Fruit fly (Drosophila melanogaster) whole organism, prepupa: ENCODE data around the gene CG18473.
A peak's percentile ranks its signal among the peaks of the same experiment; 100 is the strongest.

Experiments
- Blimp-1 ChIP-seq: fragments of 200-800 bp; sonication (Bioruptor generic); optimal IDR thresholded peaks from 3 replicates; lab custom pipeline; 2017; ENCODE audit warnings: missing biosample characterization, missing genetic modification characterization, mild to moderate bottlenecking, moderate library complexity, missing genetic modification reagents
- CG10631 ChIP-seq: fragments of 200-800 bp; sonication (Bioruptor generic); optimal IDR thresholded peaks from 2 replicates; lab custom pipeline; 2016; ENCODE audit warnings: missing biosample characterization, missing genetic modification characterization
- CG10669 ChIP-seq: fragments of 200-800 bp; sonication (Bioruptor generic); optimal IDR thresholded peaks from 3 replicates; lab custom pipeline; 2018; ENCODE audit warnings: missing biosample characterization, mild to moderate bottlenecking, missing genetic modification characterization, moderate library complexity
- CG11762 ChIP-seq: fragments of 200-800 bp; sonication (Bioruptor generic); optimal IDR thresholded peaks from 3 replicates; lab custom pipeline; 2016; ENCODE audit warnings: missing biosample characterization, missing genetic modification characterization; ENCODE audit not compliant: insufficient read depth
- CG11902 ChIP-seq: fragments of 200-800 bp; sonication (Bioruptor generic); optimal IDR thresholded peaks from 3 replicates; lab custom pipeline; 2016; ENCODE audit warnings: missing biosample characterization, missing genetic modification characterization
- CG15336 ChIP-seq: fragments of 200-800 bp; sonication (Bioruptor generic); IDR thresholded peaks from 2 replicates; pipeline ENCODE4 v1.3.6; 2022; ENCODE audit warnings: missing biosample characterization, missing genetic modification characterization
- CG1621 ChIP-seq: fragments of 200-800 bp; sonication (Bioruptor generic); optimal IDR thresholded peaks from 3 replicates; lab custom pipeline; 2018; ENCODE audit warnings: missing biosample characterization, mild to moderate bottlenecking, missing genetic modification characterization
- CG16779 ChIP-seq: fragments of 200-800 bp; sonication (Bioruptor generic); optimal IDR thresholded peaks from 3 replicates; lab custom pipeline; 2017; ENCODE audit warnings: missing biosample characterization, mild to moderate bottlenecking, missing genetic modification characterization
- CG3032 ChIP-seq: fragments of 200-800 bp; optimal IDR thresholded peaks from 2 replicates; lab custom pipeline; 2019; ENCODE audit warnings: missing biosample characterization, mild to moderate bottlenecking, missing genetic modification characterization, moderate library complexity
- CG34406 ChIP-seq: fragments of 200-800 bp; sonication (Bioruptor generic); optimal IDR thresholded peaks from 3 replicates; lab custom pipeline; 2016; ENCODE audit warnings: missing biosample characterization, missing genetic modification characterization
- CG6163 ChIP-seq: fragments of 200-800 bp; sonication (Bioruptor generic); IDR thresholded peaks from 3 replicates; pipeline ENCODE4 v1.3.6; 2022; ENCODE audit warnings: missing biosample characterization, missing genetic modification characterization
- CG6276 ChIP-seq: fragments of 200-800 bp; sonication (Bioruptor generic); optimal IDR thresholded peaks from 2 replicates; lab custom pipeline; 2017; ENCODE audit warnings: missing biosample characterization, mild to moderate bottlenecking, missing genetic modification characterization
- CG6808 ChIP-seq: fragments of 200-800 bp; sonication (Bioruptor generic); optimal IDR thresholded peaks from 3 replicates; lab custom pipeline; 2017; ENCODE audit warnings: missing biosample characterization, missing genetic modification characterization, mild to moderate bottlenecking, moderate library complexity, missing genetic modification reagents
- CG6854 ChIP-seq: fragments of 200-800 bp; sonication (Bioruptor generic); optimal IDR thresholded peaks from 2 replicates; lab custom pipeline; 2017; ENCODE audit warnings: missing biosample characterization, mild to moderate bottlenecking, missing genetic modification characterization
- CG8119 ChIP-seq: fragments of 200-800 bp; sonication (Bioruptor generic); IDR thresholded peaks from 3 replicates; pipeline ENCODE4 v1.3.6; 2022; ENCODE audit warnings: missing biosample characterization, missing genetic modification characterization
- CG8319 ChIP-seq: fragments of 200-800 bp; sonication (Bioruptor generic); optimal IDR thresholded peaks from 3 replicates; lab custom pipeline; 2016; ENCODE audit warnings: missing biosample characterization, missing genetic modification characterization
- CG8632 ChIP-seq: fragments of 200-800 bp; sonication (Bioruptor generic); optimal IDR thresholded peaks from 3 replicates; lab custom pipeline; 2016; ENCODE audit warnings: missing biosample characterization, missing genetic modification characterization
- CG9139 ChIP-seq: fragments of 200-800 bp; sonication (Bioruptor generic); optimal IDR thresholded peaks from 3 replicates; lab custom pipeline; 2017; ENCODE audit warnings: missing biosample characterization, mild to moderate bottlenecking, missing genetic modification characterization
- Eip75B ChIP-seq: fragments of 200-800 bp; sonication (Bioruptor generic); optimal IDR thresholded peaks from 3 replicates; lab custom pipeline; 2016; ENCODE audit warnings: missing biosample characterization, missing genetic modification characterization
- Eip93F ChIP-seq: fragments of 200-800 bp; sonication (Bioruptor generic); optimal IDR thresholded peaks from 2 replicates; lab custom pipeline; 2016; ENCODE audit warnings: missing biosample characterization, mild to moderate bottlenecking, missing genetic modification characterization
- Ets21C ChIP-seq: fragments of 200-800 bp; sonication (Bioruptor generic); optimal IDR thresholded peaks from 3 replicates; lab custom pipeline; 2016; ENCODE audit warnings: missing biosample characterization, missing genetic modification characterization
- Gug ChIP-seq: fragments of 200-800 bp; sonication (Bioruptor generic); IDR thresholded peaks from 2 replicates; pipeline ENCODE4 v1.3.6; 2022; ENCODE audit warnings: missing biosample characterization, missing genetic modification characterization
- Hr4 ChIP-seq: fragments of 200-800 bp; sonication (Bioruptor generic); optimal IDR thresholded peaks from 3 replicates; lab custom pipeline; 2016; ENCODE audit warnings: missing biosample characterization, missing genetic modification characterization
- Lpt ChIP-seq: fragments of 200-800 bp; sonication (Bioruptor generic); optimal IDR thresholded peaks from 3 replicates; lab custom pipeline; 2016; ENCODE audit warnings: missing biosample characterization, missing genetic modification characterization
- Met ChIP-seq: fragments of 200-800 bp; sonication (Bioruptor generic); optimal IDR thresholded peaks from 3 replicates; lab custom pipeline; 2016; ENCODE audit warnings: missing biosample characterization, missing genetic modification characterization
- Sox14 ChIP-seq: fragments of 200-800 bp; sonication (Bioruptor generic); optimal IDR thresholded peaks from 3 replicates; lab custom pipeline; 2016; ENCODE audit warnings: missing biosample characterization, missing genetic modification characterization
- Sox15 ChIP-seq: fragments of 200-800 bp; sonication (Bioruptor generic); optimal IDR thresholded peaks from 3 replicates; lab custom pipeline; 2016; ENCODE audit warnings: missing biosample characterization, missing genetic modification characterization
- achi ChIP-seq: fragments of 200-800 bp; sonication (Bioruptor generic); optimal IDR thresholded peaks from 3 replicates; lab custom pipeline; 2016; ENCODE audit warnings: missing biosample characterization, missing genetic modification characterization
- acj6 ChIP-seq: fragments of 200-800 bp; sonication (Bioruptor generic); optimal IDR thresholded peaks from 3 replicates; lab custom pipeline; 2016; ENCODE audit warnings: missing biosample characterization, missing genetic modification characterization
- cyc ChIP-seq: fragments of 200-800 bp; sonication (Bioruptor generic); optimal IDR thresholded peaks from 3 replicates; lab custom pipeline; 2016; ENCODE audit warnings: missing biosample characterization, missing genetic modification characterization
- dac ChIP-seq: fragments of 200-800 bp; sonication (Bioruptor generic); optimal IDR thresholded peaks from 2 replicates; lab custom pipeline; 2017; ENCODE audit warnings: missing biosample characterization, mild to moderate bottlenecking, missing genetic modification characterization
- esn ChIP-seq: fragments of 200-800 bp; sonication (Bioruptor generic); optimal IDR thresholded peaks from 2 replicates; lab custom pipeline; 2016; ENCODE audit warnings: missing biosample characterization, mild to moderate bottlenecking, missing genetic modification characterization, moderate library complexity
- fd59A ChIP-seq: fragments of 200-800 bp; sonication (Bioruptor generic); optimal IDR thresholded peaks from 2 replicates; lab custom pipeline; 2017; ENCODE audit warnings: missing biosample characterization, mild to moderate bottlenecking, missing genetic modification characterization, missing genetic modification reagents
- fd85E ChIP-seq: fragments of 200-800 bp; sonication (Bioruptor generic); optimal IDR thresholded peaks from 3 replicates; lab custom pipeline; 2016; ENCODE audit warnings: missing biosample characterization, missing genetic modification characterization
- fkh ChIP-seq: fragments of 200-800 bp; sonication (Bioruptor generic); optimal IDR thresholded peaks from 3 replicates; lab custom pipeline; 2017; ENCODE audit warnings: missing biosample characterization, mild to moderate bottlenecking, missing genetic modification characterization, moderate library complexity
- lz ChIP-seq: fragments of 200-800 bp; sonication (Bioruptor generic); optimal IDR thresholded peaks from 3 replicates; lab custom pipeline; 2016; ENCODE audit warnings: missing biosample characterization, missing genetic modification characterization
- net ChIP-seq: fragments of 200-800 bp; sonication (Bioruptor generic); optimal IDR thresholded peaks from 3 replicates; lab custom pipeline; 2016; ENCODE audit warnings: missing biosample characterization, missing genetic modification characterization
- pdm3 ChIP-seq: fragments of 200-800 bp; sonication (Bioruptor generic); optimal IDR thresholded peaks from 3 replicates; lab custom pipeline; 2016; ENCODE audit warnings: missing biosample characterization, missing genetic modification characterization
- svp ChIP-seq: fragments of 200-800 bp; sonication (Bioruptor generic); peaks from one replicate; lab custom pipeline; 2016; ENCODE audit warnings: missing biosample characterization, missing genetic modification characterization
- vri ChIP-seq: fragments of 200-800 bp; sonication (Bioruptor generic); optimal IDR thresholded peaks from 3 replicates; lab custom pipeline; 2016; ENCODE audit warnings: missing biosample characterization, mild to moderate bottlenecking, missing genetic modification characterization

The CG18473 gene

dm6 chr3R:9339176-9340075 is 23.7 kb upstream of the CG18473 start (continued):
- TF ChIP-seq CG10631 (GFP tag; lab: Kevin White, UChicago) (peak; percentile 81), CG34406 (GFP tag; lab: Kevin White, UChicago) (peak; percentile 58), dac (peak; percentile 24), CG16779 (tag; lab: Kevin White, UChicago) (peak; percentile 47), Gug (GFP tag; lab: Robert Waterston, UW) (peak; percentile 57), svp (GFP tag; lab: Kevin White, UChicago) (peak; percentile 92), fd85E (GFP tag; lab: Kevin White, UChicago) (peak; percentile 12), CG11902 (GFP tag; lab: Kevin White, UChicago) (no peak), esn (GFP tag; lab: Kevin White, UChicago) (peak; percentile 82), Sox14 (GFP tag; lab: Kevin White, UChicago) (peak; percentile 72), acj6 (GFP tag; lab: Kevin White, UChicago) (peak; percentile 79), pdm3 (GFP tag; lab: Kevin White, UChicago) (peak; percentile 83), Eip75B (peak; percentile 82), CG6808 (GFP tag; lab: Kevin White, UChicago) (peak; percentile 65), CG6854 (GFP tag; lab: Kevin White, UChicago) (no peak), CG10669 (GFP tag; lab: Kevin White, UChicago) (peak; percentile 78), Eip93F (GFP tag; lab: Kevin White, UChicago) (peak; percentile 61), vri (GFP tag; lab: Kevin White, UChicago) (peak; percentile 5), CG8319 (GFP tag; lab: Kevin White, UChicago) (peak; percentile 58), net (GFP tag; lab: Kevin White, UChicago) (peak; percentile 80), cyc (GFP tag; lab: Kevin White, UChicago) (peak; percentile 68), lz (peak; percentile 79), Sox15 (GFP tag; lab: Kevin White, UChicago) (peak; percentile 10), CG11762 (peak; percentile 76), fd59A (GFP tag; lab: Kevin White, UChicago) (peak; percentile 67), achi (peak; percentile 75), Ets21C (peak; percentile 56), CG6163 (peak; percentile 56; the same call in 2 of the 3 replicates), Lpt (GFP tag; lab: Kevin White, UChicago) (peak; percentile 75), CG8632 (GFP tag; lab: Kevin White, UChicago) (peak; percentile 69), Hr4 (peak; percentile 89), CG9139 (peak; percentile 19), CG6276 (peak; percentile 83), CG1621 (tag; lab: Kevin White, UChicago) (peak; percentile 61), CG3032 (tag; lab: Kevin White, UChicago) (peak; percentile 75), CG15336 (GFP tag; lab: Robert Waterston, UW) (peak; percentile 87), fkh (peak; percentile 34), CG8119 (GFP tag; lab: Robert Waterston, UW) (peak; percentile 86; the same call in 2 of the 3 replicates), Met (GFP tag; lab: Kevin White, UChicago) (peak; percentile 81)

DNA sequence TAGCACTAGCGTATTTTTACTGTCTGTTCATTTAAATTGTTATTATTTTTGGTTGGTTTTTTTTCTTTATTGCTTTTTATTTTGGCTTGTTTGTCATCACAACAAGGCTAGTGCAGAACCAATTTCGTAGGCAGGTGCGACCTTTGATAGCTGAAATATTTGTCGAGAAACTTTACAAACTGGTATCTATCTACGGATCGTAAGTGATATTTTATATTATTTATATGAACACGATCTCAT is 23.1 kb upstream of the CG18473 start, which contains the start of gene drn:
TSS of gene drn (plus strand) at position 141 of the 240 bp plus-strand sequence.
- TF ChIP-seq Blimp-1 (GFP tag; lab: Kevin White, UChicago) (no peak), CG11762 (no peak), esn (GFP tag; lab: Kevin White, UChicago) (no peak)
